Worm (Caenorhabditis elegans): ENCODE data around the gene dro-1.

- no peak for TF ChIP-seq ama-1 (optimal IDR thresholded peaks at IDR 0.05)
- no peak for TF ChIP-seq tbx-11 (GFP tag; IDR thresholded peaks at IDR 0.05)
- no peak for TF ChIP-seq flt-1 (GFP tag; IDR thresholded peaks at IDR 0.05)
- no peak for TF ChIP-seq hmbx-1 (tag; optimal IDR thresholded peaks at IDR 0.05)
- TF ChIP-seq ceh-13 (GFP tag; optimal IDR thresholded peaks at IDR 0.05), result no peak
- TF ChIP-seq pes-1 (GFP tag; IDR thresholded peaks at IDR 0.05), result no peak
- TF ChIP-seq scrt-1 (GFP tag; IDR thresholded peaks at IDR 0.05), result no peak
- no peak for TF ChIP-seq tbx-37 (GFP tag; conservative IDR thresholded peaks at IDR 0.05)
- TF ChIP-seq B0310.2 (tag; optimal IDR thresholded peaks at IDR 0.05), result no peak
- TF ChIP-seq sea-1 (GFP tag; conservative IDR thresholded peaks at IDR 0.05), result no peak
- TF ChIP-seq hnd-1 (tag; optimal IDR thresholded peaks at IDR 0.05), result no peak
- TF ChIP-seq F13C5.2 (tag; optimal IDR thresholded peaks at IDR 0.05), result no peak
- no peak for TF ChIP-seq hmg-4 (GFP tag; optimal IDR thresholded peaks at IDR 0.05)
Observed at ce11 chrIII:13341275-13341626, 1.2 kb upstream of the dro-1 start, which contains the start of gene nud-1.

All from whole organism, early embryonic.